Fruit fly (Drosophila melanogaster): ENCODE data around the gene RhoGEF3.

Gene RhoGEF3

dm6 chr3L:327833-328232 is 50.6 kb downstream of the RhoGEF3 start, which contains the start of the genes Atac3 and Ptpmeg (continued):
- no peak for TF ChIP-seq dan (GFP tag; IDR thresholded peaks at IDR 0.05)
- TF ChIP-seq CG9215 (GFP tag; IDR thresholded peaks at IDR 0.05), result no peak
- peak; percentile 15 for TF ChIP-seq Hmr (GFP tag; optimal IDR thresholded peaks at IDR 0.05)
- peak; percentile 10 for TF ChIP-seq CG13894 (tag; optimal IDR thresholded peaks at IDR 0.05)
- no peak for TF ChIP-seq Hmx (GFP tag; optimal IDR thresholded peaks at IDR 0.05)
- TF ChIP-seq CG12769 (tag; optimal IDR thresholded peaks at IDR 0.05), result no peak
- TF ChIP-seq CG8388 (GFP tag; optimal IDR thresholded peaks at IDR 0.05), result no peak
- no peak for TF ChIP-seq CG8089 (GFP tag; optimal IDR thresholded peaks at IDR 0.05)
- no peak for TF ChIP-seq en (GFP tag; optimal IDR thresholded peaks at IDR 0.05)
- TF ChIP-seq org-1 (GFP tag; optimal IDR thresholded peaks at IDR 0.05), result no peak
- TF ChIP-seq CG4360 (GFP tag; IDR thresholded peaks at IDR 0.05), result no peak
- no peak for TF ChIP-seq Side (GFP tag; optimal IDR thresholded peaks at IDR 0.05)
- TF ChIP-seq CG15696 (tag; optimal IDR thresholded peaks at IDR 0.05), result no peak
- no peak for TF ChIP-seq CG31388 (GFP tag; optimal IDR thresholded peaks at IDR 0.05)
- TF ChIP-seq amos (GFP tag; IDR thresholded peaks at IDR 0.05; ENCODE audit: partially characterized antibody), result peak; percentile 60
- peak; percentile 79 for TF ChIP-seq BEAF-32 (GFP tag; optimal IDR thresholded peaks at IDR 0.05)
- no peak for TF ChIP-seq CG11695 (GFP tag; IDR thresholded peaks at IDR 0.05)
- no peak for TF ChIP-seq CrebB (tag; optimal IDR thresholded peaks at IDR 0.05)
- TF ChIP-seq CG33213 (GFP tag; optimal IDR thresholded peaks at IDR 0.05), result peak; percentile 27
- peak in 1 of 3 experiments; percentile 6 for TF ChIP-seq lola (GFP tag; optimal IDR thresholded peaks at IDR 0.05)
- no peak for TF ChIP-seq CG11504 (tag; optimal IDR thresholded peaks at IDR 0.05)
- TF ChIP-seq CG15073 (GFP tag; optimal IDR thresholded peaks at IDR 0.05), result no peak
- peak; percentile 75 for TF ChIP-seq Dll (GFP tag; IDR thresholded peaks at IDR 0.05; ENCODE audit: partially characterized antibody)
- TF ChIP-seq CG15479 (GFP tag; optimal IDR thresholded peaks at IDR 0.05), result no peak
- no peak for TF ChIP-seq CG4617 (GFP tag; optimal IDR thresholded peaks at IDR 0.05; ENCODE audit: borderline replicate concordance)
- TF ChIP-seq repo (GFP tag; optimal IDR thresholded peaks at IDR 0.05), result no peak
- TF ChIP-seq CG18011 (GFP tag; optimal IDR thresholded peaks at IDR 0.05), result no peak
- TF ChIP-seq CG17612 (GFP tag; IDR thresholded peaks at IDR 0.05), result no peak
- no peak for TF ChIP-seq BtbVII (GFP tag; optimal IDR thresholded peaks at IDR 0.05)
- TF ChIP-seq HmgZ (tag; optimal IDR thresholded peaks at IDR 0.05), result no peak
- no peak for TF ChIP-seq CG6683 (GFP tag; optimal IDR thresholded peaks at IDR 0.05)
- TF ChIP-seq Sry-δ (GFP tag; optimal IDR thresholded peaks at IDR 0.05), result peak; percentile 66
- no peak for TF ChIP-seq Gsc (GFP tag; IDR thresholded peaks at IDR 0.05)
- no peak for TF ChIP-seq sima (GFP tag; optimal IDR thresholded peaks at IDR 0.05)
- TF ChIP-seq CG12659 (GFP tag; optimal IDR thresholded peaks at IDR 0.05), result peak; percentile 58
- no peak for TF ChIP-seq CG6813 (GFP tag; optimal IDR thresholded peaks at IDR 0.05)
- 0 out of 3 replicates have a peak, but pooled peaks have one; percentile 40 for TF ChIP-seq CG34224 (GFP tag; IDR thresholded peaks at IDR 0.05; ENCODE audit: partially characterized antibody)
- TF ChIP-seq CG32532 (GFP tag; IDR thresholded peaks at IDR 0.05), result no peak
- TF ChIP-seq CG6654 (GFP tag; optimal IDR thresholded peaks at IDR 0.05), result no peak
- TF ChIP-seq CG32767 (GFP tag; IDR thresholded peaks at IDR 0.05), result no peak
- TF ChIP-seq mirr (GFP tag; optimal IDR thresholded peaks at IDR 0.05), result no peak
- no peak for TF ChIP-seq Awh (GFP tag; IDR thresholded peaks at IDR 0.05)
- TF ChIP-seq CG8290 (GFP tag; optimal IDR thresholded peaks at IDR 0.05), result peak; percentile 48
- TF ChIP-seq CG8290 (tag; optimal IDR thresholded peaks at IDR 0.05), result peak in 1 of 2 experiments; percentile 36
- no peak for TF ChIP-seq CG12391 (tag; optimal IDR thresholded peaks at IDR 0.05)
- peak; percentile 52 for TF ChIP-seq CG14710 (tag; optimal IDR thresholded peaks at IDR 0.05)
- TF ChIP-seq CG31365 (tag; optimal IDR thresholded peaks at IDR 0.05), result no peak
- TF ChIP-seq CG2712 (tag; optimal IDR thresholded peaks at IDR 0.05), result peak; percentile 14
- no peak for TF ChIP-seq CG7839 (tag; optimal IDR thresholded peaks at IDR 0.05)
- 0 out of 3 replicates have a peak, but pooled peaks have one; percentile 4 for TF ChIP-seq CG7963 (GFP tag; IDR thresholded peaks at IDR 0.05; ENCODE audit: partially characterized antibody)

All from whole organism, embryonic.